Fruit fly (Drosophila melanogaster): ENCODE measurements around the gene CG13728.

- TF ChIP-seq foxo (GFP tag; optimal IDR thresholded peaks at IDR 0.05) (peak in 1 of 2 experiments; percentile 77), psq (GFP tag; optimal IDR thresholded peaks at IDR 0.05) (peak; percentile 86), Abd-B (GFP tag; optimal IDR thresholded peaks at IDR 0.05) (no peak), pan (optimal IDR thresholded peaks at IDR 0.05) (no peak)
Measured at dm6 chr3L:17420610-17421194, 38.2 kb upstream of the CG13728 start.

Measured in whole organism, wandering third instar larva.